Worm (Caenorhabditis elegans): ENCODE results near the gene lips-7.

Gene lips-7

ce11 chrII:551245-551904 is at the start of gene lips-7:
lips-7 (plus strand) TSS chrII:551854.
- no peak for TF ChIP-seq scrt-1 (GFP tag; IDR thresholded peaks at IDR 0.05)
- no peak for TF ChIP-seq sea-1 (GFP tag; conservative IDR thresholded peaks at IDR 0.05)
- no peak for TF ChIP-seq tra-4 (tag; optimal IDR thresholded peaks at IDR 0.05)
- peak; percentile 43 for TF ChIP-seq aly-1 (tag; optimal IDR thresholded peaks at IDR 0.05)

ce11 chrII:502638-503037 is 49.0 kb upstream of the lips-7 start:
- TF ChIP-seq pes-1 (GFP tag; IDR thresholded peaks at IDR 0.05), result no peak
- TF ChIP-seq hnd-1 (tag; optimal IDR thresholded peaks at IDR 0.05), result no peak
- TF ChIP-seq scrt-1 (GFP tag; IDR thresholded peaks at IDR 0.05), result no peak

- no peak for TF ChIP-seq scrt-1 (GFP tag; IDR thresholded peaks at IDR 0.05)
- TF ChIP-seq tbx-37 (GFP tag; conservative IDR thresholded peaks at IDR 0.05), result no peak
- no peak for TF ChIP-seq ama-1 (optimal IDR thresholded peaks at IDR 0.05)
- no peak for TF ChIP-seq hmg-4 (GFP tag; optimal IDR thresholded peaks at IDR 0.05)
- peak; percentile 57 for TF ChIP-seq F13C5.2 (tag; optimal IDR thresholded peaks at IDR 0.05)
These were observed 45.6 kb upstream of the lips-7 start for ce11 chrII:506069-506468.

ce11 chrII:508603-509002 is 43.1 kb upstream of the lips-7 start:
- TF ChIP-seq flt-1 (GFP tag; IDR thresholded peaks at IDR 0.05) (no peak), hmg-4 (GFP tag; optimal IDR thresholded peaks at IDR 0.05) (no peak), hnd-1 (tag; optimal IDR thresholded peaks at IDR 0.05) (no peak), pes-1 (GFP tag; IDR thresholded peaks at IDR 0.05) (no peak), tra-4 (tag; optimal IDR thresholded peaks at IDR 0.05) (no peak)

- TF ChIP-seq ceh-13 (GFP tag; optimal IDR thresholded peaks at IDR 0.05), result no peak
These were observed 42.4 kb upstream of the lips-7 start, which contains the start of gene srh-105 for ce11 chrII:509230-509629. srh-105 (minus strand) TSS chrII:509330.

ce11 chrII:511968-512367 is 39.7 kb upstream of the lips-7 start:
- TF ChIP-seq sea-1 (GFP tag; conservative IDR thresholded peaks at IDR 0.05), result no peak
- no peak for TF ChIP-seq ama-1 (optimal IDR thresholded peaks at IDR 0.05)
- TF ChIP-seq ceh-36 (tag; optimal IDR thresholded peaks at IDR 0.05), result no peak
- no peak for TF ChIP-seq B0310.2 (tag; optimal IDR thresholded peaks at IDR 0.05)

ce11 chrII:512630-513029 is 39.0 kb upstream of the lips-7 start:
- TF ChIP-seq hmg-4 (GFP tag; optimal IDR thresholded peaks at IDR 0.05) (no peak), flt-1 (GFP tag; IDR thresholded peaks at IDR 0.05) (no peak), tra-4 (tag; optimal IDR thresholded peaks at IDR 0.05) (no peak), scrt-1 (GFP tag; IDR thresholded peaks at IDR 0.05) (no peak), hnd-1 (tag; optimal IDR thresholded peaks at IDR 0.05) (no peak), ceh-36 (tag; optimal IDR thresholded peaks at IDR 0.05) (no peak), tbx-11 (GFP tag; IDR thresholded peaks at IDR 0.05) (no peak), ceh-13 (GFP tag; optimal IDR thresholded peaks at IDR 0.05) (no peak), B0310.2 (tag; optimal IDR thresholded peaks at IDR 0.05) (no peak), pes-1 (GFP tag; IDR thresholded peaks at IDR 0.05) (no peak), hmbx-1 (tag; optimal IDR thresholded peaks at IDR 0.05) (no peak), aly-1 (tag; optimal IDR thresholded peaks at IDR 0.05) (no peak), ets-7 (tag; optimal IDR thresholded peaks at IDR 0.05) (no peak), ama-1 (optimal IDR thresholded peaks at IDR 0.05) (no peak), sea-1 (GFP tag; conservative IDR thresholded peaks at IDR 0.05) (no peak), tbx-37 (GFP tag; conservative IDR thresholded peaks at IDR 0.05) (no peak)

DNA sequence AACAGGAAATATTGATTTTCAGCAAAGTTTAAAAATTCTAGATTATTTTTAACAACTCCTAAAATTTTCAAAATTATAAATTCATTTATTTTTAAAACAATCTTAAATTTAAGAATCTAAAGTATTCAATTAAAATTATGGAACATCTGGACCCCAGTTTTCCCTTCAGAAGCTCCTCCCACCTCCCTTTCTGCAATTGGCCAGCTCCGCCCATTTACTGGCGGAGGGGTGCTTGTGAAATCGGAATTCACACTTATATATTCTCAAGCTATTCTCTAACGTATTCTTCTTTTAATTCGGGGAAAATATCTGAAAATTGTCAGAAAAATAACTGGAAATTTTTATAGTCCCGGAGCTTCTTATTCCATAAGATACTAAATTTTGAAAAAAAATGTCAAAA is 35.9 kb upstream of the lips-7 start, which contains the start of gene mab-9:
TSS of gene mab-9 (plus strand) at position 260 of the 400 bp plus-strand sequence.
- TF ChIP-seq sea-1 (GFP tag; conservative IDR thresholded peaks at IDR 0.05) (no peak), tra-4 (tag; optimal IDR thresholded peaks at IDR 0.05) (no peak), scrt-1 (GFP tag; IDR thresholded peaks at IDR 0.05) (no peak), ceh-13 (GFP tag; optimal IDR thresholded peaks at IDR 0.05) (no peak), hnd-1 (tag; optimal IDR thresholded peaks at IDR 0.05) (no peak), tbx-11 (GFP tag; IDR thresholded peaks at IDR 0.05) (no peak), tbx-37 (GFP tag; conservative IDR thresholded peaks at IDR 0.05) (no peak), B0310.2 (tag; optimal IDR thresholded peaks at IDR 0.05) (no peak), hmg-4 (GFP tag; optimal IDR thresholded peaks at IDR 0.05) (no peak), ceh-36 (tag; optimal IDR thresholded peaks at IDR 0.05) (no peak), pes-1 (GFP tag; IDR thresholded peaks at IDR 0.05) (no peak), hmbx-1 (tag; optimal IDR thresholded peaks at IDR 0.05) (no peak), F13C5.2 (tag; optimal IDR thresholded peaks at IDR 0.05) (no peak), ama-1 (optimal IDR thresholded peaks at IDR 0.05) (no peak), ets-7 (tag; optimal IDR thresholded peaks at IDR 0.05) (no peak), flt-1 (GFP tag; IDR thresholded peaks at IDR 0.05) (no peak), aly-1 (tag; optimal IDR thresholded peaks at IDR 0.05) (no peak)

DNA sequence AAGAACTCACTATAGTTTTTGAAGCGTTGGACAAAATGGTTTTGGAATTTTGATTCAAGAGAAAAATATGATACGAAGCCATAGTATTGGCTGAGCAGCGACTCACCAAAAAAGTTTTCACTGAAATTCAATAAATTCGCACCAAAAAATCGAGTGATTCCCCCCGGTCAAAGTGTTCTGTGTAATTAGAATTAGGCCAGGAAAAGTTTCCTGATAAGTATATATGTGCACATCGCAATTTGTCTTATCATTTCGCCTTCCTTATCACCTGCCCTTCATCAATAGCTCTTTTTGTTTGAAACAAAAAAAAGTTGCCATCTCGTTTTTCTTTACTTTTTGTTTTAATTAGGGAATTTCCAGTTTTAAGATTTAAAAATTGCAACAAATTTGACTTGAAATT is 29.9 kb upstream of the lips-7 start:
- TF ChIP-seq sea-1 (GFP tag; conservative IDR thresholded peaks at IDR 0.05) (no peak), ama-1 (optimal IDR thresholded peaks at IDR 0.05) (no peak), tbx-11 (GFP tag; IDR thresholded peaks at IDR 0.05) (no peak), scrt-1 (GFP tag; IDR thresholded peaks at IDR 0.05) (no peak), hmg-4 (GFP tag; optimal IDR thresholded peaks at IDR 0.05) (no peak), F13C5.2 (tag; optimal IDR thresholded peaks at IDR 0.05) (no peak), tra-4 (tag; optimal IDR thresholded peaks at IDR 0.05) (no peak), ceh-36 (tag; optimal IDR thresholded peaks at IDR 0.05) (no peak), flt-1 (GFP tag; IDR thresholded peaks at IDR 0.05) (no peak), hnd-1 (tag; optimal IDR thresholded peaks at IDR 0.05) (no peak), ceh-13 (GFP tag; optimal IDR thresholded peaks at IDR 0.05) (no peak), ets-7 (tag; optimal IDR thresholded peaks at IDR 0.05) (no peak), tbx-37 (GFP tag; conservative IDR thresholded peaks at IDR 0.05) (no peak)

All from whole organism, early embryonic.